Fruit fly (Drosophila melanogaster) whole organism, prepupa: Measurements from ENCODE around the gene Cpr97Eb.

ENCODE experiments used
- CG6163 ChIP-seq: fragments of 200-800 bp; sonication (Bioruptor generic); IDR thresholded peaks from 3 replicates; pipeline ENCODE4 v1.3.6; 2022; ENCODE audit warnings: missing biosample characterization, missing genetic modification characterization
- CG6792 ChIP-seq: fragments of 200-800 bp; sonication (Bioruptor generic); optimal IDR thresholded peaks from 3 replicates; lab custom pipeline; 2016; ENCODE audit warnings: missing biosample characterization, missing genetic modification characterization
- Ets96B ChIP-seq: fragments of 200-800 bp; optimal IDR thresholded peaks from 2 replicates; lab custom pipeline; 2019; ENCODE audit warnings: missing biosample characterization, mild to moderate bottlenecking, missing genetic modification characterization, moderate library complexity
- Lpt ChIP-seq: fragments of 200-800 bp; sonication (Bioruptor generic); optimal IDR thresholded peaks from 3 replicates; lab custom pipeline; 2016; ENCODE audit warnings: missing biosample characterization, missing genetic modification characterization
- Sox102F ChIP-seq: fragments of 200-800 bp; sonication (Bioruptor generic); optimal IDR thresholded peaks from 2 replicates; lab custom pipeline; 2016; ENCODE audit warnings: missing biosample characterization, mild to moderate bottlenecking, missing genetic modification characterization
- dsx ChIP-seq: fragments of 200-800 bp; optimal IDR thresholded peaks from 3 replicates; lab custom pipeline; 2019; ENCODE audit warnings: missing biosample characterization, mild to moderate bottlenecking, missing genetic modification characterization, moderate library complexity; ENCODE audit not compliant: poor library complexity, severe bottlenecking
- fkh ChIP-seq: fragments of 200-800 bp; sonication (Bioruptor generic); optimal IDR thresholded peaks from 3 replicates; lab custom pipeline; 2017; ENCODE audit warnings: missing biosample characterization, mild to moderate bottlenecking, missing genetic modification characterization, moderate library complexity
- pdm3 ChIP-seq: fragments of 200-800 bp; sonication (Bioruptor generic); optimal IDR thresholded peaks from 3 replicates; lab custom pipeline; 2016; ENCODE audit warnings: missing biosample characterization, missing genetic modification characterization
- spab ChIP-seq: fragments of 200-800 bp; sonication (Bioruptor generic); optimal IDR thresholded peaks from 2 replicates; lab custom pipeline; 2017; ENCODE audit warnings: missing biosample characterization, mild to moderate bottlenecking, missing genetic modification characterization, missing genetic modification reagents

DNA sequence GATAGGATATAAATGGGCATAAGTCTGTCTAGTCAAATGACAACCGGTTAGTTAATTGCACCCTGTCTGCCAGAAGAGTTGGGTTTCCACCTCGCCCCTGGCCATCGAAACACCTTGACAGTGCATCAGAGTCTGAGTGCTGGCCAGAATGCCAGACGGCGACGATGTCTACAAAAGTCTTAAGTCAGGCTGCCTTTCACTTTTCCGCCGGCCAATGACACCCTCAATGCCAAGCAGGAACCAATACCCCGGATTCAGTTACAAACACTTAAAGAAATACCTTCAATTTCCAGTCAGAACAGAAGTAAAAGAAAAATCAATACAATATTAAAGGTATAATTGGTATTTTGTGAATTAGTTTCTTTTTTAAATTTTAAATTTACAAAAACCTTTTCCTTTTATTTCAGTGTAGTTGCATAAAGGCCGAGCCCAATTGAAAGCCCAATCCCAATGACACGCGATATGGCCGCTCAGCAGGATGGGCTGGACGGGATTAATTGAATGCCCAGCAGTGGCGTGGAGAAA lies 6.3 kb downstream of the Cpr97Eb start:
- peak; percentile 78 for TF ChIP-seq CG6163 (GFP tag; lab: Robert Waterston, UW)
- TF ChIP-seq dsx (GFP tag; lab: Kevin White, UChicago) = peak; percentile 66
- TF ChIP-seq Lpt (GFP tag; lab: Kevin White, UChicago) = peak; percentile 9
- peak; percentile 64 for TF ChIP-seq Ets96B (tag; lab: Kevin White, UChicago)
- no peak for TF ChIP-seq fkh (GFP tag; lab: Kevin White, UChicago)
- no peak for TF ChIP-seq Sox102F (GFP tag; lab: Kevin White, UChicago)
- TF ChIP-seq spab (GFP tag; lab: Kevin White, UChicago) = peak; percentile 45
- TF ChIP-seq pdm3 (GFP tag; lab: Kevin White, UChicago) = no peak
- peak; percentile 16 for TF ChIP-seq CG6792 (GFP tag; lab: Kevin White, UChicago)
